Worm (Caenorhabditis elegans) whole organism, young adult: ENCODE data around the gene R09H10.5.
"Not testable (repeated sequence)": the region's sequence is repeated elsewhere in the genome, so short reads cannot be mapped to it uniquely, and the experiment has no call there.

Source experiments
- B0019.2 ChIP-seq: fragments of 200-800 bp; sonication (Bioruptor generic); conservative IDR thresholded peaks from 2 replicates; pipeline ENCODE4 v1.3.6; 2022; ENCODE audit warnings: missing genetic modification reagents, missing genetic modification characterization, missing compliant biosample characterization
- B0261.1 ChIP-seq: sonication (generic microtip); optimal IDR thresholded peaks from 2 replicates; lab custom pipeline; 2016; ENCODE audit warnings: mild to moderate bottlenecking, missing genetic modification characterization, moderate library complexity, missing compliant biosample characterization
- C06A6.2 ChIP-seq: fragments of 200-800 bp; sonication (Bioruptor generic); conservative IDR thresholded peaks from 2 replicates; pipeline ENCODE4 v1.3.6; 2022; ENCODE audit warnings: missing genetic modification characterization, missing compliant biosample characterization
- C17E4.6 ChIP-seq: fragments of 200-800 bp; sonication (Bioruptor generic); IDR thresholded peaks from 2 replicates; pipeline ENCODE4 v1.3.6; 2022; ENCODE audit warnings: missing genetic modification reagents, missing genetic modification characterization, missing compliant biosample characterization
- D2030.7 ChIP-seq: fragments of 200-800 bp; sonication (Bioruptor generic); IDR thresholded peaks from 2 replicates; pipeline ENCODE4 v1.3.6; 2022; ENCODE audit warnings: missing genetic modification reagents, missing genetic modification characterization, missing compliant biosample characterization
- F33H1.4 ChIP-seq: fragments of 200-800 bp; sonication (Bioruptor generic); IDR thresholded peaks from 2 replicates; pipeline ENCODE4 v1.3.6; 2022; ENCODE audit warnings: missing genetic modification reagents, missing genetic modification characterization, missing compliant biosample characterization
- F37B4.10 ChIP-seq: fragments of 200-800 bp; sonication (Bioruptor generic); IDR thresholded peaks from 2 replicates; pipeline ENCODE4 v1.3.6; 2022; ENCODE audit warnings: missing genetic modification characterization, missing compliant biosample characterization
- F39B2.1 ChIP-seq: fragments of 200-800 bp; sonication (Bioruptor generic); IDR thresholded peaks from 2 replicates; pipeline ENCODE4 v1.3.6; 2022; ENCODE audit warnings: missing genetic modification reagents, missing genetic modification characterization, missing compliant biosample characterization
- K11D2.4 ChIP-seq: fragments of 200-800 bp; sonication (Bioruptor generic); IDR thresholded peaks from 2 replicates; pipeline ENCODE4 v1.3.6; 2022; ENCODE audit warnings: missing genetic modification reagents, missing genetic modification characterization, missing compliant biosample characterization
- Y53G8AR.9 ChIP-seq: fragments of 200-800 bp; sonication (Bioruptor generic); conservative IDR thresholded peaks from 2 replicates; pipeline ENCODE4 v1.3.6; 2022; ENCODE audit warnings: missing genetic modification reagents, missing genetic modification characterization, missing compliant biosample characterization
- Y56A3A.18 ChIP-seq: fragments of 200-800 bp; sonication (Bioruptor generic); IDR thresholded peaks from 2 replicates; pipeline ENCODE4 v1.3.6; 2022; ENCODE audit warnings: missing genetic modification reagents, missing genetic modification characterization, missing compliant biosample characterization
- Y79H2A.3 ChIP-seq: fragments of 200-800 bp; sonication (Bioruptor generic); conservative IDR thresholded peaks from 2 replicates; pipeline ENCODE4 v1.3.6; 2022; ENCODE audit warnings: missing genetic modification reagents, missing genetic modification characterization, missing compliant biosample characterization
- Y95B8A.8 ChIP-seq: fragments of 200-800 bp; sonication (Bioruptor generic); IDR thresholded peaks from 2 replicates; pipeline ENCODE4 v1.3.6; 2022; ENCODE audit warnings: missing genetic modification reagents, missing genetic modification characterization, missing compliant biosample characterization
- aptf-3 ChIP-seq: fragments of 200-800 bp; sonication (Bioruptor generic); IDR thresholded peaks from 2 replicates; pipeline ENCODE4 v1.3.6; 2022; ENCODE audit warnings: missing genetic modification characterization, missing compliant biosample characterization
- atf-7 ChIP-seq: sonication (generic microtip); optimal IDR thresholded peaks from 2 replicates; lab custom pipeline; 2017; ENCODE audit warnings: mild to moderate bottlenecking, missing genetic modification characterization, missing compliant biosample characterization
- attf-3 ChIP-seq: fragments of 200-800 bp; sonication (Bioruptor generic); conservative IDR thresholded peaks from 2 replicates; pipeline ENCODE4 v1.3.6; 2022; ENCODE audit warnings: missing genetic modification reagents, missing genetic modification characterization, missing compliant biosample characterization
- attf-6 ChIP-seq: fragments of 200-800 bp; sonication (Bioruptor generic); IDR thresholded peaks from 2 replicates; pipeline ENCODE4 v1.3.6; 2022; ENCODE audit warnings: missing genetic modification reagents, missing genetic modification characterization, missing compliant biosample characterization
- bed-1 ChIP-seq: fragments of 200-800 bp; sonication (Bioruptor generic); IDR thresholded peaks from 2 replicates; pipeline ENCODE4 v1.3.6; 2022; ENCODE audit warnings: missing genetic modification reagents, missing genetic modification characterization, missing compliant biosample characterization
- cebp-2 ChIP-seq: fragments of 200-800 bp; sonication (Bioruptor generic); IDR thresholded peaks from 2 replicates; pipeline ENCODE4 v1.3.6; 2022; ENCODE audit warnings: missing genetic modification characterization, missing compliant biosample characterization
- ceh-100 ChIP-seq: fragments of 200-800 bp; sonication (Bioruptor generic); IDR thresholded peaks from 2 replicates; pipeline ENCODE4 v1.3.6; 2022; ENCODE audit warnings: missing genetic modification reagents, missing genetic modification characterization, missing compliant biosample characterization
- ceh-40 ChIP-seq: fragments of 200-800 bp; sonication (Bioruptor generic); IDR thresholded peaks from 2 replicates; pipeline ENCODE4 v1.3.6; 2022; ENCODE audit warnings: missing genetic modification characterization, missing compliant biosample characterization
- ceh-58 ChIP-seq: fragments of 200-800 bp; sonication (Bioruptor generic); IDR thresholded peaks from 2 replicates; pipeline ENCODE4 v1.3.6; 2022; ENCODE audit warnings: missing genetic modification characterization, missing compliant biosample characterization
- dox-1 ChIP-seq: fragments of 200-800 bp; sonication (Bioruptor generic); IDR thresholded peaks from 2 replicates; pipeline ENCODE4 v1.3.6; 2022; ENCODE audit warnings: missing genetic modification reagents, missing genetic modification characterization, missing compliant biosample characterization
- egl-18 ChIP-seq: fragments of 200-800 bp; sonication (Bioruptor generic); IDR thresholded peaks from 2 replicates; pipeline ENCODE4 v1.3.6; 2022; ENCODE audit warnings: missing genetic modification reagents, missing genetic modification characterization, missing compliant biosample characterization
- egl-44 ChIP-seq: fragments of 200-800 bp; sonication (Bioruptor generic); IDR thresholded peaks from 2 replicates; pipeline ENCODE4 v1.3.6; 2022; ENCODE audit warnings: missing genetic modification reagents, missing genetic modification characterization, missing compliant biosample characterization
- ekl-4 ChIP-seq: fragments of 200-800 bp; sonication (Bioruptor generic); IDR thresholded peaks from 2 replicates; pipeline ENCODE4 v1.3.6; 2022; ENCODE audit warnings: missing genetic modification reagents, missing genetic modification characterization, missing compliant biosample characterization
- hmg-1.2 ChIP-seq: fragments of 200-800 bp; sonication (Bioruptor generic); IDR thresholded peaks from 2 replicates; pipeline ENCODE4 v1.3.6; 2022; ENCODE audit warnings: missing genetic modification reagents, missing genetic modification characterization, missing compliant biosample characterization
- hmg-20 ChIP-seq: fragments of 200-800 bp; sonication (Bioruptor generic); IDR thresholded peaks from 2 replicates; pipeline ENCODE4 v1.3.6; 2022; ENCODE audit warnings: missing genetic modification reagents, missing genetic modification characterization, missing compliant biosample characterization
- let-607 ChIP-seq, 2 experiments: fragments of 200-800 bp in 1 of 2; sonication (Bioruptor generic) in 1 of 2; sonication (generic microtip) in 1 of 2; optimal IDR thresholded peaks; 2 replicates each; lab custom pipeline; 2016 to 2018; ENCODE audit warnings: mild to moderate bottlenecking in 2 of 2, missing compliant biosample characterization in 2 of 2, missing genetic modification characterization in 2 of 2, moderate library complexity in 2 of 2, missing genotype in 1 of 2
- lin-26 ChIP-seq: fragments of 200-800 bp; sonication (Bioruptor generic); IDR thresholded peaks from 2 replicates; pipeline ENCODE4 v1.3.6; 2022; ENCODE audit warnings: missing genetic modification reagents, missing genetic modification characterization, missing compliant biosample characterization
- madf-3 ChIP-seq: fragments of 200-800 bp; sonication (Bioruptor generic); IDR thresholded peaks from 2 replicates; pipeline ENCODE4 v1.3.6; 2022; ENCODE audit warnings: missing genetic modification reagents, missing genetic modification characterization, missing compliant biosample characterization
- madf-6 ChIP-seq: fragments of 200-800 bp; sonication (Bioruptor generic); IDR thresholded peaks from 2 replicates; pipeline ENCODE4 v1.3.6; 2022; ENCODE audit warnings: missing genetic modification reagents, missing genetic modification characterization, missing compliant biosample characterization
- madf-8 ChIP-seq: fragments of 200-800 bp; sonication (Bioruptor generic); conservative IDR thresholded peaks from 2 replicates; pipeline ENCODE4 v1.3.6; 2022; ENCODE audit warnings: missing genetic modification reagents, missing genetic modification characterization, missing compliant biosample characterization
- mcd-1 ChIP-seq: fragments of 200-800 bp; sonication (Bioruptor generic); IDR thresholded peaks from 2 replicates; pipeline ENCODE4 v1.3.6; 2022; ENCODE audit warnings: missing genetic modification reagents, missing genetic modification characterization, missing compliant biosample characterization
- mel-28 ChIP-seq: sonication (generic microtip); optimal IDR thresholded peaks from 2 replicates; lab custom pipeline; 2016; ENCODE audit warnings: borderline replicate concordance, mild to moderate bottlenecking, missing genetic modification characterization, missing compliant biosample characterization
- nfyb-1 ChIP-seq: fragments of 200-800 bp; sonication (Bioruptor generic); IDR thresholded peaks from 2 replicates; pipeline ENCODE4 v1.3.6; 2022; ENCODE audit warnings: missing genetic modification reagents, missing genetic modification characterization, missing compliant biosample characterization
- nhr-120 ChIP-seq: fragments of 200-800 bp; sonication (Bioruptor generic); IDR thresholded peaks from 2 replicates; pipeline ENCODE4 v1.3.6; 2022; ENCODE audit warnings: missing genetic modification characterization, missing compliant biosample characterization
- nhr-80 ChIP-seq: sonication (generic microtip); optimal IDR thresholded peaks from 2 replicates; lab custom pipeline; 2016; ENCODE audit warnings: missing genetic modification characterization, missing compliant biosample characterization
- nhr-90 ChIP-seq: sonication (generic microtip); optimal IDR thresholded peaks from 2 replicates; lab custom pipeline; 2016; ENCODE audit warnings: missing genotype, mild to moderate bottlenecking, missing genetic modification characterization, missing compliant biosample characterization
- pbrm-1 ChIP-seq: fragments of 200-800 bp; sonication (Bioruptor generic); IDR thresholded peaks from 2 replicates; pipeline ENCODE4 v1.3.6; 2022; ENCODE audit warnings: missing genetic modification reagents, missing genetic modification characterization, missing compliant biosample characterization
- rcor-1 ChIP-seq: fragments of 200-800 bp; sonication (Bioruptor generic); IDR thresholded peaks from 2 replicates; pipeline ENCODE4 v1.3.6; 2022; ENCODE audit warnings: missing genetic modification reagents, missing genetic modification characterization, missing compliant biosample characterization
- rpc-1 ChIP-seq, 2 experiments: fragments of 150-350 bp in 1 of 2; sonication (generic microtip) in 1 of 2; optimal IDR thresholded peaks; 2 replicates each; lab custom pipeline; 2014 to 2018; ENCODE audit warnings: missing biosample characterization in 1 of 2, missing genetic modification characterization in 1 of 2, missing genetic modification reagents in 1 of 2, missing genotype in 1 of 2
- sea-2 ChIP-seq: fragments of 200-800 bp; sonication (Bioruptor generic); IDR thresholded peaks from 2 replicates; pipeline ENCODE4 v1.3.6; 2022; ENCODE audit warnings: missing genetic modification characterization, missing compliant biosample characterization
- tbp1 ChIP-seq: fragments of 200-800 bp; sonication (Bioruptor generic); optimal IDR thresholded peaks from 2 replicates; lab custom pipeline; 2018; ENCODE audit warnings: mild to moderate bottlenecking, missing genetic modification characterization, missing compliant biosample characterization
- ztf-25 ChIP-seq: fragments of 200-800 bp; sonication (Bioruptor generic); IDR thresholded peaks from 2 replicates; pipeline ENCODE4 v1.3.6; 2022; ENCODE audit warnings: missing genetic modification reagents, missing genetic modification characterization, missing compliant biosample characterization

The R09H10.5 gene

ce11 chrIV:10658366-10658765 is 29.7 kb upstream of the R09H10.5 start:
- TF ChIP-seq B0019.2 (0 out of 2 replicates have a peak, but pooled peaks have one; percentile 30), F33H1.4 (GFP tag; lab: Robert Waterston, UW) (peak; percentile 37; the same call in 1 of the 2 replicates), madf-6 (GFP tag; lab: Robert Waterston, UW) (peak; percentile 79), egl-18 (GFP tag; lab: Robert Waterston, UW) (peak; percentile 78), madf-8 (0 out of 2 replicates have a peak, but pooled peaks have one; percentile 6), ekl-4 (GFP tag; lab: Robert Waterston, UW) (peak; percentile 70), ztf-25 (GFP tag; lab: Robert Waterston, UW) (peak; percentile 78; the same call in 1 of the 2 replicates), aptf-3 (peak; percentile 85), D2030.7 (GFP tag; lab: Robert Waterston, UW) (peak; percentile 82), F39B2.1 (GFP tag; lab: Robert Waterston, UW) (peak; percentile 82), ceh-40 (peak; percentile 81), hmg-20 (GFP tag; lab: Robert Waterston, UW) (peak; percentile 73), ceh-100 (peak; percentile 41; the same call in 1 of the 2 replicates), bed-1 (GFP tag; lab: Robert Waterston, UW) (0 out of 2 replicates have a peak, but pooled peaks have one; percentile 84), mcd-1 (GFP tag; lab: Robert Waterston, UW) (peak; percentile 64; the same call in 1 of the 2 replicates), sea-2 (GFP tag; lab: Robert Waterston, UW) (peak; percentile 83; the same call in 1 of the 2 replicates), B0261.1 (tag; lab: Kevin White, UChicago) (peak; percentile 17), lin-26 (peak; percentile 98), madf-3 (GFP tag; lab: Robert Waterston, UW) (peak; percentile 86), Y79H2A.3 (0 out of 2 replicates have a peak, but pooled peaks have one; percentile 49), dox-1 (GFP tag; lab: Robert Waterston, UW) (peak; percentile 82), attf-3 (GFP tag; lab: Robert Waterston, UW) (peak; percentile 37; the same call in 1 of the 2 replicates), C17E4.6 (0 out of 2 replicates have a peak, but pooled peaks have one; percentile 30), Y56A3A.18 (GFP tag; lab: Robert Waterston, UW) (peak; percentile 90), F37B4.10 (GFP tag; lab: Robert Waterston, UW) (0 out of 2 replicates have a peak, but pooled peaks have one; percentile 28), pbrm-1 (GFP tag; lab: Robert Waterston, UW) (peak; percentile 60; the same call in 1 of the 2 replicates), Y53G8AR.9 (GFP tag; lab: Robert Waterston, UW) (peak; percentile 63), rpc-1 (tag; optimal IDR thresholded peaks at IDR 0.05; lab: Kevin White, UChicago) (peak; percentile 36), ceh-58 (peak; percentile 92; the same call in 1 of the 2 replicates), cebp-2 (GFP tag; lab: Robert Waterston, UW) (peak; percentile 76; the same call in 1 of the 2 replicates), nfyb-1 (GFP tag; lab: Robert Waterston, UW) (peak; percentile 72), hmg-1.2 (GFP tag; lab: Robert Waterston, UW) (peak; percentile 52), rcor-1 (GFP tag; lab: Robert Waterston, UW) (peak; percentile 77), Y95B8A.8 (0 out of 2 replicates have a peak, but pooled peaks have one; percentile 28), attf-6 (peak; percentile 80), egl-44 (GFP tag; lab: Robert Waterston, UW) (peak; percentile 86), nhr-120 (GFP tag; lab: Robert Waterston, UW) (peak; percentile 85; the same call in 1 of the 2 replicates)
- TF ChIP-seq rpc-1 (optimal IDR thresholded peaks at IDR 0.05; lab: Kevin White, UChicago), result not testable (repeated sequence)

- no peak for TF ChIP-seq C06A6.2
- TF ChIP-seq nhr-80 (tag; lab: Kevin White, UChicago), result peak; percentile 78
- TF ChIP-seq K11D2.4 (GFP tag; lab: Robert Waterston, UW), result no peak
- TF ChIP-seq atf-7 (tag; lab: Kevin White, UChicago), result peak; percentile 25
- TF ChIP-seq mel-28, result no peak
- no peak for TF ChIP-seq let-607 (tag; optimal IDR thresholded peaks at IDR 0.05; lab: Kevin White, UChicago)
- no peak for TF ChIP-seq nhr-90 (tag; lab: Kevin White, UChicago)
- TF ChIP-seq tbp1 (GFP tag; lab: Kevin White, UChicago), result no peak
Observed at ce11 chrIV:10656770-10657323, 28.2 kb upstream of the R09H10.5 start, which contains the start of gene K08C7.1. K08C7.1 (plus strand) TSS chrIV:10656812.
